Fruit fly (Drosophila melanogaster) whole organism, embryonic: ENCODE data around the gene Fbxl4.

Experiments used
- Asciz ChIP-seq: fragments of 200-800 bp; sonication (Bioruptor generic); optimal IDR thresholded peaks from 2 replicates; lab custom pipeline; 2017; ENCODE audit warnings: missing biosample characterization, mild to moderate bottlenecking, missing genetic modification characterization, missing genetic modification reagents
- B-H1 ChIP-seq: fragments of 200-800 bp; sonication (Bioruptor generic); IDR thresholded peaks from 3 replicates; pipeline ENCODE4 v1.3.6; 2022; ENCODE audit warnings: missing biosample characterization, missing genetic modification characterization
- CG10321 ChIP-seq: fragments of 200-800 bp; sonication (Bioruptor generic); IDR thresholded peaks from 2 replicates; pipeline ENCODE4 v1.3.6; 2022; ENCODE audit warnings: missing biosample characterization, missing genetic modification characterization
- CG10565 ChIP-seq: fragments of 200-800 bp; sonication (Bioruptor generic); optimal IDR thresholded peaks from 3 replicates; lab custom pipeline; 2016; ENCODE audit warnings: missing biosample characterization, mild to moderate bottlenecking, missing genetic modification characterization
- CG10959 ChIP-seq: fragments of 200-800 bp; sonication (Bioruptor generic); IDR thresholded peaks from 2 replicates; pipeline ENCODE4 v1.3.6; 2022; ENCODE audit warnings: missing biosample characterization, missing genetic modification characterization
- CG11504 ChIP-seq: fragments of 200-800 bp; sonication (Bioruptor generic); optimal IDR thresholded peaks from 3 replicates; lab custom pipeline; 2019; ENCODE audit warnings: missing biosample characterization, mild to moderate bottlenecking, missing genetic modification characterization, moderate library complexity
- CG13775 ChIP-seq: fragments of 200-800 bp; sonication (Bioruptor generic); optimal IDR thresholded peaks from 3 replicates; lab custom pipeline; 2017; ENCODE audit warnings: missing biosample characterization, mild to moderate bottlenecking, missing genetic modification characterization
- CG14710 ChIP-seq: fragments of 200-800 bp; sonication (Bioruptor generic); optimal IDR thresholded peaks from 3 replicates; lab custom pipeline; 2019; ENCODE audit warnings: missing biosample characterization, mild to moderate bottlenecking, missing genetic modification characterization, moderate library complexity
- CG15073 ChIP-seq: fragments of 200-800 bp; sonication (Bioruptor generic); optimal IDR thresholded peaks from 2 replicates; lab custom pipeline; 2016; ENCODE audit warnings: missing biosample characterization, missing genetic modification characterization
- CG1529 ChIP-seq: fragments of 200-800 bp; sonication (Bioruptor generic); optimal IDR thresholded peaks from 3 replicates; lab custom pipeline; 2018; ENCODE audit warnings: missing biosample characterization, missing genetic modification characterization
- CG1792 ChIP-seq: fragments of 200-800 bp; sonication (Bioruptor generic); optimal IDR thresholded peaks from 2 replicates; lab custom pipeline; 2016; ENCODE audit warnings: missing biosample characterization, missing genetic modification characterization
- CG2116 ChIP-seq: fragments of 200-800 bp; sonication (Bioruptor generic); optimal IDR thresholded peaks from 3 replicates; lab custom pipeline; 2018; ENCODE audit warnings: missing biosample characterization, mild to moderate bottlenecking, missing genetic modification characterization
- CG2120 ChIP-seq: fragments of 200-800 bp; sonication (Bioruptor generic); optimal IDR thresholded peaks from 3 replicates; lab custom pipeline; 2016; ENCODE audit warnings: missing biosample characterization, missing genetic modification characterization
- CG2889 ChIP-seq: fragments of 200-800 bp; sonication (Bioruptor generic); IDR thresholded peaks from 3 replicates; pipeline ENCODE4 v1.3.6; 2022; ENCODE audit warnings: missing biosample characterization, missing genetic modification characterization
- CG33557 ChIP-seq: fragments of 200-800 bp; sonication (Bioruptor generic); optimal IDR thresholded peaks from 2 replicates; lab custom pipeline; 2019; ENCODE audit warnings: missing biosample characterization, mild to moderate bottlenecking, missing genetic modification characterization, moderate library complexity
- CG6254 ChIP-seq: fragments of 200-800 bp; sonication (Bioruptor generic); optimal IDR thresholded peaks from 3 replicates; lab custom pipeline; 2017; ENCODE audit warnings: mild to moderate bottlenecking, missing biosample characterization, missing genetic modification reagents, missing genetic modification characterization
- CG6272 ChIP-seq: fragments of 200-800 bp; sonication (Bioruptor generic); IDR thresholded peaks from 2 replicates; pipeline ENCODE4 v1.3.6; 2022; ENCODE audit warnings: missing biosample characterization, missing genetic modification characterization
- CG6654 ChIP-seq: fragments of 200-800 bp; sonication (Bioruptor generic); optimal IDR thresholded peaks from 2 replicates; lab custom pipeline; 2017; ENCODE audit warnings: missing biosample characterization, mild to moderate bottlenecking, missing genetic modification characterization
- CG6689 ChIP-seq: fragments of 200-800 bp; sonication (Bioruptor generic); IDR thresholded peaks from 2 replicates; pipeline ENCODE4 v1.3.6; 2022; ENCODE audit warnings: missing biosample characterization, missing genetic modification characterization
- CG7745 ChIP-seq: fragments of 200-800 bp; sonication (Bioruptor generic); optimal IDR thresholded peaks from 2 replicates; lab custom pipeline; 2018; ENCODE audit warnings: missing biosample characterization, mild to moderate bottlenecking, missing genetic modification characterization, moderate library complexity
- CG7963 ChIP-seq: fragments of 200-800 bp; sonication (Bioruptor generic); IDR thresholded peaks from 3 replicates; pipeline ENCODE4 v1.3.6; 2022; ENCODE audit warnings: missing biosample characterization, missing genetic modification characterization; ENCODE audit not compliant: partially characterized antibody
- CG8290 ChIP-seq, 3 experiments: fragments of 200-800 bp; sonication (Bioruptor generic); optimal IDR thresholded peaks; 2 replicates each; lab custom pipeline; 2016 to 2019; ENCODE audit warnings: missing biosample characterization in 3 of 3, missing genetic modification characterization in 3 of 3, mild to moderate bottlenecking in 2 of 3, moderate library complexity in 1 of 3
- Chrac-16 ChIP-seq: fragments of 200-800 bp; sonication (Bioruptor generic); optimal IDR thresholded peaks from 3 replicates; lab custom pipeline; 2016; ENCODE audit warnings: missing biosample characterization, missing genetic modification characterization
- E2f1 ChIP-seq: fragments of 200-800 bp; sonication (Bioruptor generic); IDR thresholded peaks from 2 replicates; pipeline ENCODE4 v1.3.6; 2022; ENCODE audit warnings: missing biosample characterization, missing genetic modification characterization
- HLH54F ChIP-seq: fragments of 200-800 bp; sonication (Bioruptor generic); optimal IDR thresholded peaks from 3 replicates; lab custom pipeline; 2016; ENCODE audit warnings: missing biosample characterization, missing genetic modification characterization
- Mad ChIP-seq: fragments of 200-800 bp; sonication (Bioruptor generic); optimal IDR thresholded peaks from 2 replicates; lab custom pipeline; 2016; ENCODE audit warnings: missing biosample characterization, missing genetic modification characterization
- NC2β ChIP-seq: fragments of 200-800 bp; sonication (Bioruptor generic); optimal IDR thresholded peaks from 2 replicates; lab custom pipeline; 2016; ENCODE audit warnings: missing biosample characterization, missing genetic modification characterization
- Nf-YA ChIP-seq: fragments of 200-800 bp; sonication (Bioruptor generic); IDR thresholded peaks from 2 replicates; pipeline ENCODE4 v1.3.6; 2022; ENCODE audit warnings: missing biosample characterization, missing genetic modification characterization
- YL-1 ChIP-seq: fragments of 200-800 bp; sonication (Bioruptor generic); optimal IDR thresholded peaks from 3 replicates; lab custom pipeline; 2017; ENCODE audit warnings: missing biosample characterization, mild to moderate bottlenecking, missing genetic modification characterization
- ap ChIP-seq: fragments of 200-800 bp; sonication (Bioruptor generic); IDR thresholded peaks from 2 replicates; pipeline ENCODE4 v1.3.6; 2022; ENCODE audit warnings: missing biosample characterization, missing genetic modification characterization
- ara ChIP-seq: fragments of 200-800 bp; sonication (Bioruptor generic); IDR thresholded peaks from 2 replicates; pipeline ENCODE4 v1.3.6; 2022; ENCODE audit warnings: missing biosample characterization, missing genetic modification characterization
- ato ChIP-seq: fragments of 200-800 bp; sonication (Bioruptor generic); IDR thresholded peaks from 2 replicates; pipeline ENCODE4 v1.3.6; 2022; ENCODE audit warnings: missing biosample characterization, missing genetic modification characterization; ENCODE audit not compliant: partially characterized antibody
- bcd ChIP-seq: fragments of 200-800 bp; sonication (Bioruptor generic); optimal IDR thresholded peaks from 2 replicates; lab custom pipeline; 2017; ENCODE audit warnings: missing biosample characterization, mild to moderate bottlenecking, missing genetic modification characterization
- bigmax ChIP-seq: fragments of 200-800 bp; sonication (Bioruptor generic); optimal IDR thresholded peaks from 2 replicates; lab custom pipeline; 2018; ENCODE audit warnings: missing biosample characterization, mild to moderate bottlenecking, missing genetic modification characterization
- bsh ChIP-seq, 2 experiments: fragments of 200-800 bp; sonication (Bioruptor generic); optimal IDR thresholded peaks; 2 replicates each; lab custom pipeline; 2017 to 2018; ENCODE audit warnings: mild to moderate bottlenecking in 2 of 2, missing biosample characterization in 2 of 2, missing genetic modification characterization in 2 of 2, moderate library complexity in 1 of 2
- da ChIP-seq: fragments of 200-800 bp; sonication (Bioruptor generic); optimal IDR thresholded peaks from 2 replicates; lab custom pipeline; 2016; ENCODE audit warnings: missing biosample characterization, missing genetic modification characterization
- dpn ChIP-seq, 2 experiments: fragments of 200-800 bp; sonication (Bioruptor generic); optimal IDR thresholded peaks; 3 replicates each; lab custom pipeline; 2016; ENCODE audit warnings: missing biosample characterization in 2 of 2, missing genetic modification characterization in 2 of 2
- emc ChIP-seq: fragments of 200-800 bp; sonication (Bioruptor generic); optimal IDR thresholded peaks from 2 replicates; lab custom pipeline; 2016; ENCODE audit warnings: missing biosample characterization, missing genetic modification characterization
- fd96Cb ChIP-seq: fragments of 200-800 bp; sonication (Bioruptor generic); optimal IDR thresholded peaks from 2 replicates; lab custom pipeline; 2018; ENCODE audit warnings: missing biosample characterization, mild to moderate bottlenecking, missing genetic modification characterization, moderate library complexity
- gro ChIP-seq: fragments of 200-800 bp; sonication (Bioruptor generic); optimal IDR thresholded peaks from 2 replicates; lab custom pipeline; 2016; ENCODE audit warnings: missing biosample characterization, missing genetic modification characterization
- jumu ChIP-seq: fragments of 200-800 bp; sonication (Bioruptor generic); optimal IDR thresholded peaks from 3 replicates; lab custom pipeline; 2016; ENCODE audit warnings: missing biosample characterization, missing genetic modification characterization
- onecut ChIP-seq: fragments of 200-800 bp; sonication (Bioruptor generic); IDR thresholded peaks from 2 replicates; pipeline ENCODE4 v1.3.6; 2022; ENCODE audit warnings: missing biosample characterization, missing genetic modification characterization
- phol ChIP-seq: fragments of 200-800 bp; sonication (Bioruptor generic); optimal IDR thresholded peaks from 3 replicates; lab custom pipeline; 2018; ENCODE audit warnings: missing biosample characterization, mild to moderate bottlenecking, missing genetic modification characterization, moderate library complexity
- scrt ChIP-seq: fragments of 200-800 bp; sonication (Bioruptor generic); optimal IDR thresholded peaks from 2 replicates; lab custom pipeline; 2018; ENCODE audit warnings: missing biosample characterization, mild to moderate bottlenecking, missing genetic modification characterization, moderate library complexity
- sim ChIP-seq: fragments of 200-800 bp; sonication (Bioruptor generic); IDR thresholded peaks from 2 replicates; pipeline ENCODE4 v1.3.6; 2022; ENCODE audit warnings: missing biosample characterization, missing genetic modification characterization
- sisA ChIP-seq: fragments of 200-800 bp; sonication (Bioruptor generic); IDR thresholded peaks from 2 replicates; pipeline ENCODE4 v1.3.6; 2022; ENCODE audit warnings: missing biosample characterization, missing genetic modification characterization
- sqz ChIP-seq: fragments of 200-800 bp; sonication (Bioruptor generic); optimal IDR thresholded peaks from 3 replicates; lab custom pipeline; 2018; ENCODE audit warnings: missing biosample characterization, mild to moderate bottlenecking, missing genetic modification characterization
- stc ChIP-seq: fragments of 200-800 bp; sonication (Bioruptor generic); IDR thresholded peaks from 2 replicates; pipeline ENCODE4 v1.3.6; 2022; ENCODE audit warnings: missing biosample characterization, missing genetic modification characterization
- wek ChIP-seq: fragments of 200-800 bp; sonication (Bioruptor generic); optimal IDR thresholded peaks from 3 replicates; lab custom pipeline; 2018; ENCODE audit warnings: missing biosample characterization, mild to moderate bottlenecking, missing genetic modification characterization, moderate library complexity

Gene Fbxl4

dm6 chrX:14242941-14243736 lies 5.4 kb upstream of the Fbxl4 start, which contains the start of gene CG32599 (continued):
- TF ChIP-seq fd96Cb (peak; percentile 29), stc (GFP tag; lab: Robert Waterston, UW) (no peak), CG6254 (GFP tag; lab: Kevin White, UChicago) (no peak), gro (GFP tag; lab: Kevin White, UChicago) (no peak), CG6689 (GFP tag; lab: Robert Waterston, UW) (peak; percentile 62), CG14710 (peak; percentile 40), CG1792 (GFP tag; lab: Kevin White, UChicago) (no peak), CG2889 (no peak), Asciz (GFP tag; lab: Kevin White, UChicago) (no peak), bcd (peak; percentile 9), sqz (GFP tag; lab: Kevin White, UChicago) (no peak), onecut (no peak), CG13775 (peak; percentile 25), da (GFP tag; lab: Kevin White, UChicago) (no peak), CG2120 (no peak), jumu (GFP tag; lab: Kevin White, UChicago) (no peak), CG10959 (no peak), scrt (GFP tag; lab: Kevin White, UChicago) (no peak), CG11504 (tag; lab: Kevin White, UChicago) (peak; percentile 53), CG7745 (tag; lab: Kevin White, UChicago) (no peak), E2f1 (peak; percentile 47; the same call in 1 of the 2 replicates), NC2β (GFP tag; lab: Kevin White, UChicago) (no peak), bigmax (GFP tag; lab: Kevin White, UChicago) (no peak), CG2116 (GFP tag; lab: Kevin White, UChicago) (peak; percentile 46), emc (GFP tag; lab: Kevin White, UChicago) (no peak), CG10321 (GFP tag; lab: Robert Waterston, UW) (no peak), sim (GFP tag; lab: Robert Waterston, UW) (no peak), bsh (GFP tag; optimal IDR thresholded peaks at IDR 0.05; lab: Kevin White, UChicago) (peak in 1 of 2 experiments; percentile 44), ato (GFP tag; lab: Robert Waterston, UW) (0 out of 2 replicates have a peak, but pooled peaks have one; percentile 14), CG6654 (GFP tag; lab: Kevin White, UChicago) (no peak), CG7963 (GFP tag; lab: Robert Waterston, UW) (peak; percentile 33; the same call in 1 of the 3 replicates), ara (GFP tag; lab: Robert Waterston, UW) (peak; percentile 58; the same call in 1 of the 2 replicates), CG10565 (GFP tag; lab: Kevin White, UChicago) (no peak), Nf-YA (GFP tag; lab: Robert Waterston, UW) (no peak), YL-1 (GFP tag; lab: Kevin White, UChicago) (peak; percentile 6), CG8290 (GFP tag; optimal IDR thresholded peaks at IDR 0.05; lab: Kevin White, UChicago) (no peak), CG8290 (tag; optimal IDR thresholded peaks at IDR 0.05; lab: Kevin White, UChicago) (no peak), Chrac-16 (GFP tag; lab: Kevin White, UChicago) (no peak), ap (GFP tag; lab: Robert Waterston, UW) (peak; percentile 55), HLH54F (GFP tag; lab: Kevin White, UChicago) (no peak), Mad (GFP tag; lab: Kevin White, UChicago) (no peak), CG15073 (GFP tag; lab: Kevin White, UChicago) (no peak), sisA (GFP tag; lab: Robert Waterston, UW) (no peak), wek (GFP tag; lab: Kevin White, UChicago) (peak; percentile 89), CG1529 (GFP tag; lab: Kevin White, UChicago) (no peak), dpn (GFP tag; optimal IDR thresholded peaks at IDR 0.05; lab: Kevin White, UChicago) (no peak), phol (tag; lab: Kevin White, UChicago) (peak; percentile 57), B-H1 (GFP tag; lab: Robert Waterston, UW) (peak; percentile 23; the same call in 1 of the 3 replicates), CG33557 (GFP tag; lab: Kevin White, UChicago) (no peak), CG6272 (GFP tag; lab: Robert Waterston, UW) (peak; percentile 26; the same call in 1 of the 2 replicates)
